Fruit fly (Drosophila melanogaster) whole organism, embryonic: Measurements from ENCODE around the gene beta'COP.

ENCODE experiments used
- CG2678 ChIP-seq: fragments of 200-800 bp; sonication (Bioruptor generic); optimal IDR thresholded peaks from 3 replicates; lab custom pipeline; 2019; ENCODE audit warnings: missing biosample characterization, mild to moderate bottlenecking, missing genetic modification characterization, moderate library complexity
- CG7963 ChIP-seq: fragments of 200-800 bp; sonication (Bioruptor generic); IDR thresholded peaks from 3 replicates; pipeline ENCODE4 v1.3.6; 2022; ENCODE audit warnings: missing biosample characterization, missing genetic modification characterization; ENCODE audit not compliant: partially characterized antibody
- Gug ChIP-seq: fragments of 200-800 bp; sonication (Bioruptor generic); IDR thresholded peaks from 4 replicates; pipeline ENCODE4 v1.3.6; 2022; ENCODE audit warnings: missing biosample characterization, missing genetic modification characterization
- Hr39 ChIP-seq: fragments of >200 bp; optimal IDR thresholded peaks from 2 replicates; lab custom pipeline; 2017
- fru ChIP-seq: fragments of >200 bp; optimal IDR thresholded peaks from 2 replicates; lab custom pipeline; 2017
- peb ChIP-seq: fragments of 200-800 bp; sonication (Bioruptor generic); IDR thresholded peaks from 2 replicates; pipeline ENCODE4 v1.3.6; 2022; ENCODE audit warnings: missing biosample characterization, missing genetic modification characterization
- rib ChIP-seq: fragments of 200-800 bp; sonication (Bioruptor generic); IDR thresholded peaks from 2 replicates; pipeline ENCODE4 v1.3.6; 2022; ENCODE audit warnings: missing biosample characterization, missing genetic modification characterization
- ro ChIP-seq: fragments of 200-800 bp; sonication (Bioruptor generic); IDR thresholded peaks from 2 replicates; pipeline ENCODE4 v1.3.6; 2022; ENCODE audit warnings: missing biosample characterization, missing genetic modification characterization
- usp ChIP-seq: fragments of >200 bp; optimal IDR thresholded peaks from 2 replicates; lab custom pipeline; 2017; ENCODE audit warnings: missing biosample characterization, missing genetic modification characterization

DNA sequence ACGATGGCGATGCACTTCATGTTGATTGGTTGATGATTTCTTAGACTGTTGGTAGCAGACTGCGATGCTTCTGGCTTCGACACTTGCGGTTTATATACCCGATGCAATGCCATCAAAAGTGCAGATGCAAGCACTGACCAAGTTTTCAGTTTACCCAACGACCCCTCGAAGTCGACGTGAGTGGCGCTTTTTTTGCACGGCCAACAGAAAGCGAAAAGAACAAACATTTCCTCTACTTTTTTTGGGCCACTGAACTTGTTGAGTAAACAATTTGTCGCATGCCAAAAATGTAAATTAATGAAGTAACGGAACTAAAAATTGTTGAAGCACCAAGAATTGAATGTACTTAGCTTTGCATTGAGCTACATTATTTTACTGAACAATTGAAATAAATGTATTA is 32.9 kb downstream of the beta'COP start, which contains the start of gene Vm34Ca:
- TF ChIP-seq ro (no peak), CG7963 (GFP tag; lab: Robert Waterston, UW) (no peak), CG2678 (tag; lab: Kevin White, UChicago) (no peak), rib (GFP tag; lab: Robert Waterston, UW) (no peak), Hr39 (no peak), Gug (no peak), peb (no peak), fru (lab: Kevin White, UChicago) (no peak), usp (GFP tag; lab: Kevin White, UChicago) (no peak)
